Fruit fly (Drosophila melanogaster): ENCODE results near the gene MED30.

Gene MED30

dm6 chr3L:611639-612611 lies 42.0 kb downstream of the MED30 start (continued):
- TF ChIP-seq CG4404 (GFP tag; IDR thresholded peaks at IDR 0.05) (peak; percentile 62), TFAM (GFP tag; optimal IDR thresholded peaks at IDR 0.05) (no peak), CG14965 (GFP tag; optimal IDR thresholded peaks at IDR 0.05; ENCODE audit: borderline replicate concordance) (peak; percentile 14), Sry-δ (GFP tag; optimal IDR thresholded peaks at IDR 0.05) (peak; percentile 9), Chrac-16 (GFP tag; optimal IDR thresholded peaks at IDR 0.05) (peak; percentile 2), btn (GFP tag; optimal IDR thresholded peaks at IDR 0.05) (no peak), CG34422 (GFP tag; IDR thresholded peaks at IDR 0.05) (peak; percentile 86), CG9215 (GFP tag; IDR thresholded peaks at IDR 0.05) (peak; percentile 74), CG43689 (GFP tag; IDR thresholded peaks at IDR 0.05) (0 out of 2 replicates have a peak, but pooled peaks have one; percentile 32), Scr (GFP tag; IDR thresholded peaks at IDR 0.05; ENCODE audit: partially characterized antibody) (no peak), Hr51 (GFP tag; optimal IDR thresholded peaks at IDR 0.05) (peak; percentile 51 to 76), CG30431 (GFP tag; optimal IDR thresholded peaks at IDR 0.05) (peak; percentile 45), vvl (GFP tag; IDR thresholded peaks at IDR 0.05) (peak; percentile 82; the same call in 1 of the 2 replicates), eyg (GFP tag; optimal IDR thresholded peaks at IDR 0.05) (peak; percentile 12), CG9817 (tag; optimal IDR thresholded peaks at IDR 0.05) (peak; percentile 75), so (GFP tag; IDR thresholded peaks at IDR 0.05) (peak; percentile 77), CG7357 (GFP tag; IDR thresholded peaks at IDR 0.05) (peak; percentile 47; the same call in 1 of the 3 replicates), Hmx (GFP tag; optimal IDR thresholded peaks at IDR 0.05) (no peak), sqz (GFP tag; optimal IDR thresholded peaks at IDR 0.05) (peak; percentile 56), cato (GFP tag; optimal IDR thresholded peaks at IDR 0.05; ENCODE audit: borderline replicate concordance) (peak; percentile 3), wdn (GFP tag; IDR thresholded peaks at IDR 0.05) (peak; percentile 71), fd96Cb (tag; optimal IDR thresholded peaks at IDR 0.05) (peak; percentile 29), tll (GFP tag; optimal IDR thresholded peaks at IDR 0.05) (no peak), Drgx (GFP tag; IDR thresholded peaks at IDR 0.05) (peak; percentile 91), klu (GFP tag; IDR thresholded peaks at IDR 0.05) (peak; percentile 55), Lim3 (GFP tag; IDR thresholded peaks at IDR 0.05) (no peak), kay (GFP tag; optimal IDR thresholded peaks at IDR 0.05) (peak; percentile 43), esg (GFP tag; conservative IDR thresholded peaks at IDR 0.05) (peak; percentile 60; the same call in 1 of the 2 replicates), CG14710 (tag; optimal IDR thresholded peaks at IDR 0.05) (peak; percentile 24), BtbVII (GFP tag; optimal IDR thresholded peaks at IDR 0.05) (peak; percentile 75), gce (GFP tag; IDR thresholded peaks at IDR 0.05) (peak; percentile 50; the same call in 1 of the 3 replicates), Kr (GFP tag; optimal IDR thresholded peaks at IDR 0.05) (no peak), CG34224 (GFP tag; IDR thresholded peaks at IDR 0.05; ENCODE audit: partially characterized antibody) (no peak), CG8924 (tag; optimal IDR thresholded peaks at IDR 0.05) (peak; percentile 66), Dfd (GFP tag; optimal IDR thresholded peaks at IDR 0.05) (no peak), ham (GFP tag; IDR thresholded peaks at IDR 0.05) (peak; percentile 51; the same call in 1 of the 2 replicates), CG14860 (GFP tag; IDR thresholded peaks at IDR 0.05; ENCODE audit: partially characterized antibody) (no peak), CG7372 (GFP tag; IDR thresholded peaks at IDR 0.05) (peak; percentile 69), CG9727 (GFP tag; optimal IDR thresholded peaks at IDR 0.05) (peak; percentile 68), CG15011 (GFP tag; optimal IDR thresholded peaks at IDR 0.05) (peak; percentile 59), CG12155 (GFP tag; optimal IDR thresholded peaks at IDR 0.05) (peak; percentile 61), CG7271 (tag; optimal IDR thresholded peaks at IDR 0.05) (peak; percentile 40), CkIIα-i1 (GFP tag; IDR thresholded peaks at IDR 0.05) (0 out of 2 replicates have a peak, but pooled peaks have one; percentile 29), CG11696 (GFP tag; IDR thresholded peaks at IDR 0.05) (no peak), CG13775 (GFP tag; optimal IDR thresholded peaks at IDR 0.05) (peak; percentile 71), Bdp1 (GFP tag; optimal IDR thresholded peaks at IDR 0.05) (peak; percentile 34), luna (GFP tag; optimal IDR thresholded peaks at IDR 0.05) (no peak), CG13424 (tag; optimal IDR thresholded peaks at IDR 0.05) (peak; percentile 67)

Measured in whole organism, embryonic.